Worm (Caenorhabditis elegans) whole organism, L3 larva: ENCODE results near the gene pgm-1.
A peak's percentile ranks its signal among the peaks of the same experiment; 100 is the strongest.

Experiments used
- R02D3.7 ChIP-seq: fragments of 150-350 bp; optimal IDR thresholded peaks from 2 replicates; lab custom pipeline; 2014; ENCODE audit warnings: missing biosample characterization, missing genetic modification characterization
- ZK546.5 ChIP-seq: sonication (generic microtip); optimal IDR thresholded peaks from 2 replicates; lab custom pipeline; 2017; ENCODE audit warnings: missing biosample characterization, missing genetic modification characterization
- ama-1 ChIP-seq: fragments of 150-350 bp; optimal IDR thresholded peaks from 2 replicates; lab custom pipeline; 2018
- ceh-82 ChIP-seq: fragments of 150-350 bp; optimal IDR thresholded peaks from 2 replicates; lab custom pipeline; 2014; ENCODE audit warnings: missing biosample characterization, missing genetic modification characterization
- daf-12 ChIP-seq: fragments of 150-350 bp; optimal IDR thresholded peaks from 2 replicates; lab custom pipeline; 2014; ENCODE audit warnings: missing biosample characterization, missing genetic modification reagents, missing genetic modification characterization
- egl-27 ChIP-seq: sonication (generic microtip); optimal IDR thresholded peaks from 4 replicates; lab custom pipeline; 2017; ENCODE audit warnings: missing biosample characterization, missing genetic modification reagents, missing genetic modification characterization
- egl-5 ChIP-seq: fragments of 150-350 bp; optimal IDR thresholded peaks from 2 replicates; lab custom pipeline; 2017; ENCODE audit warnings: missing biosample characterization, missing genetic modification reagents, missing genetic modification characterization, inconsistent platforms
- elt-2 ChIP-seq: sonication (generic microtip); optimal IDR thresholded peaks from 2 replicates; lab custom pipeline; 2016; ENCODE audit warnings: missing genetic modification reagents, mild to moderate bottlenecking, missing genetic modification characterization, missing compliant biosample characterization
- elt-3 ChIP-seq, 3 experiments: fragments of 150-350 bp in 1 of 3; sonication (generic microtip) in 2 of 3; optimal IDR thresholded peaks; 2 replicates in 2 of 3; 4 replicates in 1 of 3; lab custom pipeline; 2014 to 2017; ENCODE audit warnings: missing biosample characterization in 3 of 3, missing genetic modification characterization in 3 of 3
- eor-1 ChIP-seq, 2 experiments: fragments of 150-350 bp; optimal IDR thresholded peaks; 2 replicates each; lab custom pipeline; 2014 to 2018; ENCODE audit warnings: missing biosample characterization in 2 of 2, missing genetic modification characterization in 2 of 2
- fos-1 ChIP-seq: fragments of 150-350 bp; optimal IDR thresholded peaks from 2 replicates; lab custom pipeline; 2014; ENCODE audit warnings: missing biosample characterization, missing genetic modification characterization
- hmg-11 ChIP-seq: sonication (generic microtip); optimal IDR thresholded peaks from 2 replicates; lab custom pipeline; 2016; ENCODE audit warnings: missing genetic modification characterization, missing compliant biosample characterization
- jun-1 ChIP-seq: fragments of 150-350 bp; optimal IDR thresholded peaks from 2 replicates; lab custom pipeline; 2014; ENCODE audit warnings: missing biosample characterization, missing genetic modification reagents, missing genetic modification characterization
- lin-15B ChIP-seq: fragments of 150-350 bp; optimal IDR thresholded peaks from 2 replicates; lab custom pipeline; 2014; ENCODE audit warnings: missing biosample characterization, missing genetic modification characterization
- lin-39 ChIP-seq: fragments of 150-350 bp; optimal IDR thresholded peaks from 2 replicates; lab custom pipeline; 2018; ENCODE audit warnings: missing biosample characterization, missing genetic modification reagents, missing genetic modification characterization
- lsy-12 ChIP-seq: sonication (generic microtip); optimal IDR thresholded peaks from 2 replicates; lab custom pipeline; 2016; ENCODE audit warnings: mild to moderate bottlenecking, missing genetic modification characterization, missing compliant biosample characterization
- mdl-1 ChIP-seq: fragments of 150-350 bp; optimal IDR thresholded peaks from 2 replicates; lab custom pipeline; 2014; ENCODE audit warnings: missing biosample characterization, missing genetic modification characterization
- mml-1 ChIP-seq: fragments of 150-350 bp; sonication (generic microtip); optimal IDR thresholded peaks from 3 replicates; lab custom pipeline; 2014; ENCODE audit warnings: missing biosample characterization, missing genetic modification characterization
- nfya-1 ChIP-seq: sonication (generic microtip); optimal IDR thresholded peaks from 2 replicates; lab custom pipeline; 2017; ENCODE audit warnings: missing genetic modification characterization, mild to moderate bottlenecking, missing compliant biosample characterization, antibody characterized with exemption, moderate library complexity; ENCODE audit not compliant: insufficient read depth
- nhr-12 ChIP-seq: fragments of 150-350 bp; optimal IDR thresholded peaks from 2 replicates; lab custom pipeline; 2014; ENCODE audit warnings: missing biosample characterization, missing genetic modification characterization
- nhr-23 ChIP-seq: fragments of 150-350 bp; optimal IDR thresholded peaks from 2 replicates; lab custom pipeline; 2014; ENCODE audit warnings: missing biosample characterization, missing genetic modification reagents, missing genetic modification characterization
- nhr-237 ChIP-seq: fragments of 150-350 bp; optimal IDR thresholded peaks from 2 replicates; lab custom pipeline; 2014; ENCODE audit warnings: missing biosample characterization, missing genetic modification characterization
- nhr-25 ChIP-seq: sonication (generic microtip); optimal IDR thresholded peaks from 2 replicates; lab custom pipeline; 2017; ENCODE audit warnings: missing biosample characterization, missing genetic modification characterization
- nhr-28 ChIP-seq: fragments of 150-350 bp; optimal IDR thresholded peaks from 2 replicates; lab custom pipeline; 2014; ENCODE audit warnings: missing biosample characterization, missing genetic modification characterization
- nhr-43 ChIP-seq: sonication (generic microtip); optimal IDR thresholded peaks from 2 replicates; lab custom pipeline; 2016; ENCODE audit warnings: mild to moderate bottlenecking, missing genetic modification characterization, missing compliant biosample characterization; ENCODE audit not compliant: poor library complexity, severe bottlenecking
- nhr-76 ChIP-seq: fragments of 150-350 bp; sonication (generic microtip); optimal IDR thresholded peaks from 5 replicates; lab custom pipeline; 2014; ENCODE audit warnings: missing biosample characterization, missing genetic modification characterization
- pqm-1 ChIP-seq: fragments of 150-350 bp; optimal IDR thresholded peaks from 2 replicates; lab custom pipeline; 2017; ENCODE audit warnings: missing biosample characterization, missing genetic modification characterization, inconsistent platforms
- sea-2 ChIP-seq: fragments of 150-350 bp; sonication (generic microtip); optimal IDR thresholded peaks from 4 replicates; lab custom pipeline; 2014; ENCODE audit warnings: missing biosample characterization, missing genetic modification reagents, missing genetic modification characterization
- skn-1 ChIP-seq: fragments of 150-350 bp; optimal IDR thresholded peaks from 2 replicates; lab custom pipeline; 2014; ENCODE audit warnings: missing biosample characterization, missing genetic modification characterization
- tbx-2 ChIP-seq: sonication (generic microtip); optimal IDR thresholded peaks from 2 replicates; lab custom pipeline; 2016; ENCODE audit warnings: mild to moderate bottlenecking, missing genetic modification characterization, missing compliant biosample characterization
- unc-39 ChIP-seq: sonication (generic microtip); optimal IDR thresholded peaks from 4 replicates; lab custom pipeline; 2017; ENCODE audit warnings: missing biosample characterization, missing genetic modification characterization
- ztf-11 ChIP-seq: fragments of 150-350 bp; optimal IDR thresholded peaks from 2 replicates; lab custom pipeline; 2014; ENCODE audit warnings: missing biosample characterization, missing genetic modification characterization
- ztf-4 ChIP-seq: fragments of 150-350 bp; optimal IDR thresholded peaks from 2 replicates; lab custom pipeline; 2014; ENCODE audit warnings: missing biosample characterization, missing genetic modification characterization

pgm-1 gene

DNA sequence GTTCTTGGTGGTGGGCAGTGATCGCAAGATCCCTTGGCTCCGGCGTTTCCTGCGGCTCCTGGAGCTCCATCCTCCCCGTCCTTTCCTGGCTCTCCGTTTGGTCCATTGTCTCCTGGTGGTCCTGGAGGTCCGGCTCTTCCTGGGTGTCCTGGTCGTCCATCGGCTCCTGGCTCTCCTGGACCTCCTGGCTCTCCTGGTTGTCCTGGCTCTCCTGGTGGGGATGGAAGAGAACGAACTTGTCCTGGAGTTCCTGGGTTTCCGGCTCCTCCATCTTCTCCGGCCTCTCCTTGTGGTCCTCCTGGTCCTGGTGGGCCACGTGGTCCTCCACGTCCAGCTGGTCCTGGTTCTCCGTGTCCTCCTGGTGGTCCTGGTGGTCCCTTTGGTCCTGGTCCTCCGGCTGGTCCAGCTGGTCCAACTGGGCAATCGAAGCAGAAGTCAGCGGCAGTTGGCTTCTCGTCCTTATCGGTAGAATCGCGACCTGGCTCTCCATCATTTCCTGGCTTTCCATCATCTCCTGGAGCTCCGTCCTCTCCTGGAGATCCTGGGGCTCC, 19.4 kb upstream of the pgm-1 start:
- TF ChIP-seq lin-15B (tag; lab: Kevin White, UChicago), result no peak
- TF ChIP-seq nhr-25 (tag; lab: Kevin White, UChicago), result no peak
- no peak for TF ChIP-seq nhr-76 (tag; lab: Kevin White, UChicago)
- no peak for TF ChIP-seq tbx-2 (tag; lab: Kevin White, UChicago)
- TF ChIP-seq jun-1 (tag; lab: Kevin White, UChicago), result no peak
- no peak for TF ChIP-seq elt-2 (tag; lab: Kevin White, UChicago)
- no peak for TF ChIP-seq ztf-11
- no peak for TF ChIP-seq eor-1 (tag; optimal IDR thresholded peaks at IDR 0.05; lab: Kevin White, UChicago)
- TF ChIP-seq skn-1 (tag; lab: Kevin White, UChicago), result no peak
- TF ChIP-seq ZK546.5, result no peak
- TF ChIP-seq, all 47 proteins: peak for 0

DNA sequence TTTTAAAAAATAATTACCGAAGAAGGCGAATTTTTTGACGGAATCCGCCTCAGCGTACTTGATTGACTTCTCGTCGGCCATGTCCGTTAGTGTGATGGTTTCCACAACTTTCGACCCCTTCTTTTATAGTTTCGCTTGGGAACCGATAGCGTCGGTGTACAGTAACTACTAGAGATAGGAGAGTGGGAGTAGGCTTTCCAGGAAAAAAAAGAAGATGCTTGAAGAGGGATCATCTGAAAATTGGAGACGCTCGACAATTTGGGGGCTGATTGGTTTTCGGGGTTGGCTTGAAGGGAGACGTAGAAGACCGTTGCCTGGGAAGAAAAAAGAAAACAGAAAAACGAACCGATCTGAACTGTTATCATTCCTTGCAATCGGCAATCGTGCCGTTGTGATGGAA, 18.5 kb upstream of the pgm-1 start, which contains the start of gene col-20:
Gene col-20, minus strand, starts transcription at position 101 of the 400 bp plus-strand sequence.
- TF ChIP-seq unc-39 (tag; lab: Kevin White, UChicago) (no peak), mml-1 (no peak), pqm-1 (tag; lab: Kevin White, UChicago) (no peak), tbx-2 (tag; lab: Kevin White, UChicago) (no peak), mdl-1 (no peak), lin-39 (tag; lab: Kevin White, UChicago) (no peak), ama-1 (no peak), ztf-4 (tag; lab: Kevin White, UChicago) (no peak), ZK546.5 (no peak), ceh-82 (tag; lab: Kevin White, UChicago) (no peak), lin-15B (tag; lab: Kevin White, UChicago) (no peak), egl-5 (tag; lab: Kevin White, UChicago) (no peak), ztf-11 (no peak), daf-12 (tag; lab: Kevin White, UChicago) (no peak)

DNA sequence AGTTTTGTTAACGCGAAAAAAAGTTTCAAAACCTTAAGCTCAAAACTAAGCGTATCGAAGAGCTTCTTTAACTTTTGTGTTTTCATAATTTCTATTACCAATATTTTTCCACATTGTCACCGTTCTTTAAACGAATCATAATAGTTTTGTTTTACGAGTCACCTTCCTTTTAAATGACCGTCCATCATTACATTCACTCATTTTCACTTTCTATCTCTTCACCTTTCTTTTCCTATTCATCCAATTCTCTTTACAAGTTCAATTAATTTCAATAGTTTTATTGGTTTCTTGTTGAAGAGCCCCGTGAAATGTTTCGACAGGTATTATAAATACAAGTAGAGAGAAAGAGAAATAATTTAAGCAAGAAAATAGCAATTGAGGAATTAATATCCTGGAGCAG, 17.4 kb upstream of the pgm-1 start:
- TF ChIP-seq fos-1 (tag; lab: Kevin White, UChicago) (no peak), nhr-43 (tag; lab: Kevin White, UChicago) (peak; percentile 35)

DNA sequence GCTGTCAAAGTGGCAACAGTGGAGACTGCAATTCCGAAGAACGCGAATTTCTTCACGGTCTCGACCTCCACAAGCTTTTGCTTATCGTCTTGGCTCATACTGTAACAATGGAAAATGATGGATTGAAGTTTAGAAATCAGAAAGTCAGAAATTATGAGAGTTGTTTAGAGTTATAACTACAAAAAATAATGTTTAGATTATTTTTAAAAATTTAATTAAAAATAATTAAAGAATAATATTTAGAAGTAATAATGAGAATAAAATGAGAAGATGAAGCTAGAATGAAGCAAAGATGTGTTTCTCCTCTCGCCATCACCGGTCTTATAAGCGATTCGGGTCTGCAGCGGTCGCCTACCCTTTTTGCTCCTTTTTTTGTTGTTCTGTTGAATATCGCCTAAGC, 16.2 kb upstream of the pgm-1 start, which contains the start of gene col-73:
Gene col-73, minus strand, starts transcription at position 101 of the 400 bp plus-strand sequence.
- TF ChIP-seq fos-1 (tag; lab: Kevin White, UChicago) (no peak), tbx-2 (tag; lab: Kevin White, UChicago) (no peak), ztf-4 (tag; lab: Kevin White, UChicago) (no peak), nhr-25 (tag; lab: Kevin White, UChicago) (no peak), nhr-28 (tag; lab: Kevin White, UChicago) (no peak), ztf-11 (no peak), R02D3.7 (tag; lab: Kevin White, UChicago) (no peak), hmg-11 (tag; lab: Kevin White, UChicago) (no peak)

DNA sequence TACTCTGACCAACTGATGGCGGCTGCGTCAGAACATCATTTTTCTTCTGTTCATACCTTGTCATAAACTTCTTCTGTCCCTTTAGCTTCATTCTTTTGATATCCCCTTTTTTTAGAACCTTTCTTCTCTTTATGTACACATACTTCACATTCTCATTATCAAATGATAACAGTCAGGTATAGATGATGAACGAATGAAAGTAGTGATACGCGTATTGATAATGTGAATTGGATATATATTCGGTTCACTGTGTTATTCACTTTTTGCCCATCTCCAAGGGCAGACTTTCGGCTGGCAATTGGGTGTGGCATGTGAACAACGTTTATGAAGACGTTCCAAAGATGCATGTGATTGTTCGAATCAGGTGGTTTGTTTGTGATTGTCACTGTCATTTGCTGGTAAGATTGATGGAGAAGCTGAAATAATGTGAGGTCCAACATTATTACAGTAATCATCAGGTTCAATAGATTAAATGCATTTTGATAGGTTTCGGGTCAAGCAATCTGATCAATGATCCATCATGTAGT, 14.8 kb upstream of the pgm-1 start, which contains the start of gene F11G11.15:
Gene F11G11.15, plus strand, starts transcription at position 511 of the 527 bp plus-strand sequence.
- no peak for TF ChIP-seq nhr-237 (tag; lab: Kevin White, UChicago)
- peak; percentile 25 for TF ChIP-seq nhr-43 (tag; lab: Kevin White, UChicago)
- no peak for TF ChIP-seq sea-2 (GFP tag; lab: Kevin White, UChicago)
- peak; percentile 79 for TF ChIP-seq nhr-25 (tag; lab: Kevin White, UChicago)
- TF ChIP-seq elt-3 (tag; optimal IDR thresholded peaks at IDR 0.05; lab: Kevin White, UChicago), result peak in 1 of 3 experiments; percentile 42
- TF ChIP-seq lin-39 (tag; lab: Kevin White, UChicago), result no peak
- TF ChIP-seq, all 47 proteins: peak for 3

DNA sequence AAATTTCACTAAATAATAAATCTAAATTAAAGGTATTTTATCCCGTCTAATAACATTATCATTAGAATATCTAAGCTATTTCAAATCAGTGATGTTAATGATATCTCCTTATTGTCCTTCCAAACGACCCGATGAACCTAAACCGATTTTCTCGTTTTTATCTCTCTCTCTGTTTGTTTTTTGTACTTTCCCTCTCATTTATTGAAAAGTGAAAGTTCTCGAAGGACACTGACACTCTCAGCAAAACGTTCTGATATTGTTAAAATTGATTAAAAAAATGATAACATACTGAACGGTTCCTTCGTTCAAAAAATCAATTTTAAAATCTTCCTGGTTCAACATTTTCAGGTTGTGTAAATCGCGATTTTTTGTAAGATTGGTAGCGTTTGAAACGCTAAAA, 13.1 kb upstream of the pgm-1 start, which contains the start of gene F11G11.13:
Gene F11G11.13, minus strand, starts transcription at position 89 of the 400 bp plus-strand sequence.
- no peak for TF ChIP-seq unc-39 (tag; lab: Kevin White, UChicago)
- TF ChIP-seq nfya-1 (tag; lab: Kevin White, UChicago), result no peak
- no peak for TF ChIP-seq eor-1 (tag; optimal IDR thresholded peaks at IDR 0.05; lab: Kevin White, UChicago)
- TF ChIP-seq nhr-12 (tag; lab: Kevin White, UChicago), result no peak
- TF ChIP-seq nhr-23, result peak; percentile 55
- TF ChIP-seq elt-3 (tag; optimal IDR thresholded peaks at IDR 0.05; lab: Kevin White, UChicago), result peak in 1 of 3 experiments; percentile 6
- TF ChIP-seq daf-12 (tag; lab: Kevin White, UChicago), result no peak
- TF ChIP-seq lsy-12 (tag; lab: Kevin White, UChicago), result no peak
- TF ChIP-seq egl-5 (tag; lab: Kevin White, UChicago), result no peak
- TF ChIP-seq nhr-43 (tag; lab: Kevin White, UChicago), result peak; percentile 27
- no peak for TF ChIP-seq elt-2 (tag; lab: Kevin White, UChicago)
- peak; percentile 67 for TF ChIP-seq nhr-25 (tag; lab: Kevin White, UChicago)
- no peak for TF ChIP-seq egl-27 (tag; lab: Kevin White, UChicago)
